Worm (Caenorhabditis elegans) whole organism, late embryonic: ENCODE results near the gene act-1.

Experiments used
- Y22D7AL.16 ChIP-seq: sonication (generic microtip); optimal IDR thresholded peaks from 2 replicates; lab custom pipeline; 2016; ENCODE audit warnings: missing genetic modification characterization, missing compliant biosample characterization
- ama-1 ChIP-seq: fragments of 150-350 bp; optimal IDR thresholded peaks from 2 replicates; lab custom pipeline; 2014
- ceh-22 ChIP-seq: sonication (generic microtip); optimal IDR thresholded peaks from 2 replicates; lab custom pipeline; 2017; ENCODE audit warnings: missing biosample characterization, missing genetic modification characterization
- dve-1 ChIP-seq: sonication (generic microtip); optimal IDR thresholded peaks from 2 replicates; lab custom pipeline; 2017; ENCODE audit warnings: antibody characterized with exemption, mild to moderate bottlenecking, missing genetic modification characterization, missing compliant biosample characterization
- ets-4 ChIP-seq: sonication (generic microtip); optimal IDR thresholded peaks from 2 replicates; lab custom pipeline; 2016; ENCODE audit warnings: missing genetic modification characterization, missing compliant biosample characterization
- fkh-10 ChIP-seq: fragments of 150-350 bp; optimal IDR thresholded peaks from 2 replicates; lab custom pipeline; 2014; ENCODE audit warnings: missing biosample characterization, missing genetic modification reagents, missing genetic modification characterization
- gmeb-2 ChIP-seq: sonication (generic microtip); optimal IDR thresholded peaks from 2 replicates; lab custom pipeline; 2016; ENCODE audit warnings: missing genetic modification characterization, inconsistent platforms, missing compliant biosample characterization
- hlh-30 ChIP-seq: sonication (generic microtip); optimal IDR thresholded peaks from 2 replicates; lab custom pipeline; 2017; ENCODE audit warnings: antibody characterized with exemption, missing genetic modification characterization, missing compliant biosample characterization; ENCODE audit not compliant: insufficient read depth
- hlh-6 ChIP-seq: sonication (generic microtip); optimal IDR thresholded peaks from 2 replicates; lab custom pipeline; 2016; ENCODE audit warnings: missing genotype, missing genetic modification characterization, missing compliant biosample characterization
- pqm-1 ChIP-seq: sonication (generic microtip); optimal IDR thresholded peaks from 2 replicates; lab custom pipeline; 2016; ENCODE audit warnings: missing genetic modification characterization, missing compliant biosample characterization
- syd-9 ChIP-seq: sonication (generic microtip); optimal IDR thresholded peaks from 2 replicates; lab custom pipeline; 2016; ENCODE audit warnings: mild to moderate bottlenecking, missing genetic modification characterization, moderate library complexity, missing compliant biosample characterization
- unc-3 ChIP-seq, 2 experiments: fragments of 200-800 bp in 1 of 2; sonication (Bioruptor generic) in 1 of 2; sonication (generic microtip) in 1 of 2; conservative IDR thresholded peaks in 1 of 2; optimal IDR thresholded peaks in 1 of 2; 2 replicates each; pipeline versions ENCODE4 v1.3.6 to Lab custom; 2016 to 2022; ENCODE audit warnings: missing compliant biosample characterization in 2 of 2, missing genetic modification characterization in 2 of 2, missing genetic modification reagents in 1 of 2
- unc-55 ChIP-seq: sonication (generic microtip); optimal IDR thresholded peaks from 2 replicates; lab custom pipeline; 2017; ENCODE audit warnings: missing biosample characterization, missing genetic modification reagents, missing genetic modification characterization

- TF ChIP-seq gmeb-2 (tag; lab: Kevin White, UChicago) (no peak), hlh-30 (tag; lab: Kevin White, UChicago) (no peak), ama-1 (lab: Kevin White, UChicago) (no peak), ets-4 (tag; lab: Kevin White, UChicago) (no peak), syd-9 (tag; lab: Kevin White, UChicago) (no peak), unc-3 (GFP tag; conservative IDR thresholded peaks at IDR 0.05; lab: Robert Waterston, UW) (no peak), unc-3 (tag; optimal IDR thresholded peaks at IDR 0.05; lab: Kevin White, UChicago) (no peak), unc-55 (GFP tag; lab: Kevin White, UChicago) (no peak), fkh-10 (GFP tag; lab: Kevin White, UChicago) (no peak), ceh-22 (tag; lab: Kevin White, UChicago) (no peak), dve-1 (tag; lab: Kevin White, UChicago) (no peak), hlh-6 (tag; lab: Kevin White, UChicago) (no peak), Y22D7AL.16 (tag; lab: Kevin White, UChicago) (no peak), pqm-1 (tag; lab: Kevin White, UChicago) (no peak)
Observed at ce11 chrV:11056484-11056883, 24.4 kb upstream of the act-1 start.
